Fruit fly (Drosophila melanogaster) whole organism, embryonic: ENCODE results near the gene Sfp87B.
A peak's percentile ranks its signal among the peaks of the same experiment; 100 is the strongest.

Experiments
- CG11695 ChIP-seq: fragments of 200-800 bp; sonication (Bioruptor generic); IDR thresholded peaks from 3 replicates; pipeline ENCODE4 v1.3.6; 2022; ENCODE audit warnings: missing biosample characterization, missing genetic modification characterization
- CG12219 ChIP-seq: fragments of 200-800 bp; sonication (Bioruptor generic); optimal IDR thresholded peaks from 3 replicates; lab custom pipeline; 2018; ENCODE audit warnings: missing biosample characterization, mild to moderate bottlenecking, missing genetic modification characterization
- CG13894 ChIP-seq: fragments of 200-800 bp; sonication (Bioruptor generic); optimal IDR thresholded peaks from 3 replicates; lab custom pipeline; 2018; ENCODE audit warnings: missing biosample characterization, mild to moderate bottlenecking, missing genetic modification characterization, moderate library complexity
- CG15479 ChIP-seq: fragments of 200-800 bp; sonication (Bioruptor generic); optimal IDR thresholded peaks from 3 replicates; lab custom pipeline; 2019; ENCODE audit warnings: missing biosample characterization, mild to moderate bottlenecking, missing genetic modification characterization, moderate library complexity
- CG30020 ChIP-seq: fragments of 200-800 bp; optimal IDR thresholded peaks from 2 replicates; lab custom pipeline; 2019; ENCODE audit warnings: missing biosample characterization, mild to moderate bottlenecking, missing genetic modification characterization, moderate library complexity
- CG3163 ChIP-seq: fragments of 200-800 bp; sonication (Bioruptor generic); optimal IDR thresholded peaks from 3 replicates; lab custom pipeline; 2016; ENCODE audit warnings: missing biosample characterization, missing genetic modification characterization
- CG3847 ChIP-seq: fragments of 200-800 bp; sonication (Bioruptor generic); IDR thresholded peaks from 2 replicates; pipeline ENCODE4 v1.3.6; 2022; ENCODE audit warnings: missing biosample characterization, missing genetic modification characterization
- CG7372 ChIP-seq: fragments of 200-800 bp; sonication (Bioruptor generic); IDR thresholded peaks from 2 replicates; pipeline ENCODE4 v1.3.6; 2022; ENCODE audit warnings: missing biosample characterization, missing genetic modification characterization
- CG9817 ChIP-seq: fragments of 200-800 bp; sonication (Bioruptor generic); optimal IDR thresholded peaks from 2 replicates; lab custom pipeline; 2018; ENCODE audit warnings: missing biosample characterization, mild to moderate bottlenecking, missing genetic modification characterization, moderate library complexity
- CG9932 ChIP-seq: fragments of 200-800 bp; sonication (Bioruptor generic); IDR thresholded peaks from 2 replicates; pipeline ENCODE4 v1.3.6; 2022; ENCODE audit warnings: missing biosample characterization, missing genetic modification characterization
- CHES-1-like ChIP-seq: fragments of 200-800 bp; sonication (Bioruptor generic); optimal IDR thresholded peaks from 2 replicates; lab custom pipeline; 2016; ENCODE audit warnings: missing biosample characterization, missing genetic modification characterization
- D ChIP-seq, 2 experiments: fragments of 200-800 bp in 1 of 2; fragments of >200 bp in 1 of 2; sonication (Bioruptor generic) in 1 of 2; optimal IDR thresholded peaks; 2 replicates in 1 of 2; 3 replicates in 1 of 2; lab custom pipeline; 2017; ENCODE audit warnings: mild to moderate bottlenecking in 1 of 2, missing biosample characterization in 1 of 2, missing genetic modification characterization in 1 of 2, missing genetic modification reagents in 1 of 2
- Dip3 ChIP-seq: fragments of 200-800 bp; sonication (Bioruptor generic); optimal IDR thresholded peaks from 3 replicates; lab custom pipeline; 2016; ENCODE audit warnings: missing biosample characterization, missing genetic modification characterization
- E2f2 ChIP-seq: fragments of 200-800 bp; sonication (Bioruptor generic); IDR thresholded peaks from 2 replicates; pipeline ENCODE4 v1.3.6; 2022; ENCODE audit warnings: missing biosample characterization, missing genetic modification characterization
- Ets65A ChIP-seq: fragments of 200-800 bp; sonication (Bioruptor generic); peaks from one replicate; lab custom pipeline; 2016; ENCODE audit warnings: missing biosample characterization, missing genetic modification characterization
- Kr ChIP-seq: fragments of 200-800 bp; sonication (Bioruptor generic); optimal IDR thresholded peaks from 2 replicates; lab custom pipeline; 2017; ENCODE audit warnings: missing biosample characterization, mild to moderate bottlenecking, missing genetic modification characterization
- Lpt ChIP-seq: fragments of >200 bp; optimal IDR thresholded peaks from 2 replicates; lab custom pipeline; 2018; ENCODE audit warnings: missing biosample characterization, missing genetic modification characterization
- MTF-1 ChIP-seq: fragments of 200-800 bp; sonication (Bioruptor generic); optimal IDR thresholded peaks from 2 replicates; lab custom pipeline; 2018; ENCODE audit warnings: missing biosample characterization, mild to moderate bottlenecking, missing genetic modification characterization, borderline replicate concordance
- Mrtf ChIP-seq: fragments of 200-800 bp; sonication (Bioruptor generic); IDR thresholded peaks from 3 replicates; pipeline ENCODE4 v1.3.6; 2022; ENCODE audit warnings: missing biosample characterization, missing genetic modification characterization
- PHDP ChIP-seq: fragments of 200-800 bp; sonication (Bioruptor generic); optimal IDR thresholded peaks from 3 replicates; lab custom pipeline; 2018; ENCODE audit warnings: missing biosample characterization, mild to moderate bottlenecking, missing genetic modification characterization, moderate library complexity
- Poxn ChIP-seq: fragments of 200-800 bp; sonication (Bioruptor generic); IDR thresholded peaks from 2 replicates; pipeline ENCODE4 v1.3.6; 2022; ENCODE audit warnings: missing biosample characterization, missing genetic modification characterization
- Sox102F ChIP-seq: fragments of 200-800 bp; sonication (Bioruptor generic); optimal IDR thresholded peaks from 2 replicates; lab custom pipeline; 2018; ENCODE audit warnings: missing biosample characterization, mild to moderate bottlenecking, missing genetic modification characterization, moderate library complexity
- Xrp1 ChIP-seq: fragments of 200-800 bp; sonication (Bioruptor generic); IDR thresholded peaks from 2 replicates; pipeline ENCODE4 v1.3.6; 2022; ENCODE audit warnings: missing biosample characterization, missing genetic modification characterization
- ab ChIP-seq: fragments of 200-800 bp; sonication (Bioruptor generic); optimal IDR thresholded peaks from 2 replicates; lab custom pipeline; 2016; ENCODE audit warnings: missing biosample characterization, missing genetic modification characterization
- ac ChIP-seq: fragments of 200-800 bp; sonication (Bioruptor generic); optimal IDR thresholded peaks from 3 replicates; lab custom pipeline; 2017; ENCODE audit warnings: missing biosample characterization, mild to moderate bottlenecking, missing genetic modification characterization
- ara ChIP-seq: fragments of 200-800 bp; sonication (Bioruptor generic); IDR thresholded peaks from 2 replicates; pipeline ENCODE4 v1.3.6; 2022; ENCODE audit warnings: missing biosample characterization, missing genetic modification characterization
- cad ChIP-seq: fragments of >200 bp; optimal IDR thresholded peaks from 2 replicates; lab custom pipeline; 2017; ENCODE audit warnings: missing biosample characterization, missing genetic modification characterization
- chm ChIP-seq: fragments of 200-800 bp; sonication (Bioruptor generic); IDR thresholded peaks from 2 replicates; pipeline ENCODE4 v1.3.6; 2022; ENCODE audit warnings: missing biosample characterization, missing genetic modification characterization
- corto ChIP-seq: fragments of 200-800 bp; sonication (Bioruptor generic); optimal IDR thresholded peaks from 2 replicates; lab custom pipeline; 2016; ENCODE audit warnings: missing biosample characterization, mild to moderate bottlenecking, missing genetic modification characterization, moderate library complexity
- dan ChIP-seq: fragments of 200-800 bp; sonication (Bioruptor generic); IDR thresholded peaks from 2 replicates; pipeline ENCODE4 v1.3.6; 2022; ENCODE audit warnings: missing biosample characterization, missing genetic modification characterization
- danr ChIP-seq: fragments of 200-800 bp; sonication (Bioruptor generic); IDR thresholded peaks from 2 replicates; pipeline ENCODE4 v1.3.6; 2022; ENCODE audit warnings: missing biosample characterization, missing genetic modification characterization
- gfzf ChIP-seq: fragments of 200-800 bp; sonication (Bioruptor generic); optimal IDR thresholded peaks from 2 replicates; lab custom pipeline; 2016; ENCODE audit warnings: missing biosample characterization, mild to moderate bottlenecking, missing genetic modification characterization, moderate library complexity
- grn ChIP-seq: fragments of 200-800 bp; sonication (Bioruptor generic); optimal IDR thresholded peaks from 3 replicates; lab custom pipeline; 2017; ENCODE audit warnings: missing biosample characterization, missing genetic modification characterization
- h ChIP-seq: fragments of >200 bp; optimal IDR thresholded peaks from 2 replicates; lab custom pipeline; 2017
- insv ChIP-seq, 2 experiments: fragments of 200-800 bp; sonication (Bioruptor generic); optimal IDR thresholded peaks; 3 replicates each; lab custom pipeline; 2016 to 2018; ENCODE audit warnings: missing biosample characterization in 2 of 2, missing genetic modification characterization in 2 of 2
- nau ChIP-seq: fragments of 200-800 bp; sonication (Bioruptor generic); optimal IDR thresholded peaks from 3 replicates; lab custom pipeline; 2017; ENCODE audit warnings: missing biosample characterization, mild to moderate bottlenecking, missing genetic modification characterization, missing genetic modification reagents
- nerfin-1 ChIP-seq: fragments of 200-800 bp; sonication (Bioruptor generic); optimal IDR thresholded peaks from 3 replicates; lab custom pipeline; 2019; ENCODE audit warnings: missing biosample characterization, mild to moderate bottlenecking, missing genetic modification characterization, moderate library complexity
- onecut ChIP-seq: fragments of 200-800 bp; sonication (Bioruptor generic); IDR thresholded peaks from 2 replicates; pipeline ENCODE4 v1.3.6; 2022; ENCODE audit warnings: missing biosample characterization, missing genetic modification characterization
- pros ChIP-seq: fragments of 200-800 bp; sonication (Bioruptor generic); optimal IDR thresholded peaks from 3 replicates; lab custom pipeline; 2019; ENCODE audit warnings: missing biosample characterization, mild to moderate bottlenecking, missing genetic modification characterization, moderate library complexity
- schlank ChIP-seq: fragments of 200-800 bp; sonication (Bioruptor generic); optimal IDR thresholded peaks from 2 replicates; lab custom pipeline; 2018; ENCODE audit warnings: missing biosample characterization, mild to moderate bottlenecking, missing genetic modification characterization
- sd ChIP-seq: fragments of 200-800 bp; sonication (Bioruptor generic); optimal IDR thresholded peaks from 3 replicates; lab custom pipeline; 2018; ENCODE audit warnings: missing biosample characterization, mild to moderate bottlenecking, missing genetic modification characterization, moderate library complexity
- sens ChIP-seq: fragments of 200-800 bp; sonication (Bioruptor generic); peaks from one replicate; lab custom pipeline; 2016; ENCODE audit warnings: missing biosample characterization, missing genetic modification characterization
- sob ChIP-seq: fragments of 200-800 bp; sonication (Bioruptor generic); IDR thresholded peaks from 2 replicates; pipeline ENCODE4 v1.3.6; 2022; ENCODE audit warnings: missing biosample characterization, missing genetic modification characterization
- stc ChIP-seq: fragments of 200-800 bp; sonication (Bioruptor generic); IDR thresholded peaks from 2 replicates; pipeline ENCODE4 v1.3.6; 2022; ENCODE audit warnings: missing biosample characterization, missing genetic modification characterization
- tgo ChIP-seq: fragments of 200-800 bp; sonication (Bioruptor generic); IDR thresholded peaks from 3 replicates; pipeline ENCODE4 v1.3.6; 2022; ENCODE audit warnings: missing biosample characterization, missing genetic modification characterization
- tll ChIP-seq, 2 experiments: fragments of 200-800 bp in 1 of 2; fragments of >200 bp in 1 of 2; sonication (Bioruptor generic) in 1 of 2; optimal IDR thresholded peaks; 2 replicates each; lab custom pipeline; 2017 to 2019; ENCODE audit warnings: missing biosample characterization in 2 of 2, missing genetic modification characterization in 2 of 2, mild to moderate bottlenecking in 1 of 2, moderate library complexity in 1 of 2
- tna ChIP-seq: fragments of 200-800 bp; sonication (Bioruptor generic); IDR thresholded peaks from 2 replicates; pipeline ENCODE4 v1.3.6; 2022; ENCODE audit warnings: missing biosample characterization, missing genetic modification characterization; ENCODE audit not compliant: partially characterized antibody
- tup ChIP-seq: fragments of 200-800 bp; sonication (Bioruptor generic); optimal IDR thresholded peaks from 2 replicates; lab custom pipeline; 2016; ENCODE audit warnings: missing biosample characterization, mild to moderate bottlenecking, missing genetic modification characterization, moderate library complexity
- twi ChIP-seq: fragments of 200-800 bp; optimal IDR thresholded peaks from 2 replicates; lab custom pipeline; 2019; ENCODE audit warnings: missing biosample characterization, mild to moderate bottlenecking, missing genetic modification characterization, moderate library complexity
- tx ChIP-seq: fragments of 200-800 bp; sonication (Bioruptor generic); optimal IDR thresholded peaks from 2 replicates; lab custom pipeline; 2016; ENCODE audit warnings: missing biosample characterization, missing genetic modification characterization
- unc-4 ChIP-seq: fragments of 200-800 bp; sonication (Bioruptor generic); IDR thresholded peaks from 2 replicates; pipeline ENCODE4 v1.3.6; 2022; ENCODE audit warnings: missing biosample characterization, missing genetic modification characterization; ENCODE audit not compliant: partially characterized antibody
- usp ChIP-seq: fragments of >200 bp; optimal IDR thresholded peaks from 2 replicates; lab custom pipeline; 2017; ENCODE audit warnings: missing biosample characterization, missing genetic modification characterization
- zen ChIP-seq: fragments of 200-800 bp; sonication (Bioruptor generic); optimal IDR thresholded peaks from 3 replicates; lab custom pipeline; 2018; ENCODE audit warnings: missing biosample characterization, mild to moderate bottlenecking, missing genetic modification characterization, moderate library complexity
- zfh2 ChIP-seq: fragments of 200-800 bp; sonication (Bioruptor generic); optimal IDR thresholded peaks from 2 replicates; lab custom pipeline; 2016; ENCODE audit warnings: missing biosample characterization, missing genetic modification characterization

Gene Sfp87B

DNA sequence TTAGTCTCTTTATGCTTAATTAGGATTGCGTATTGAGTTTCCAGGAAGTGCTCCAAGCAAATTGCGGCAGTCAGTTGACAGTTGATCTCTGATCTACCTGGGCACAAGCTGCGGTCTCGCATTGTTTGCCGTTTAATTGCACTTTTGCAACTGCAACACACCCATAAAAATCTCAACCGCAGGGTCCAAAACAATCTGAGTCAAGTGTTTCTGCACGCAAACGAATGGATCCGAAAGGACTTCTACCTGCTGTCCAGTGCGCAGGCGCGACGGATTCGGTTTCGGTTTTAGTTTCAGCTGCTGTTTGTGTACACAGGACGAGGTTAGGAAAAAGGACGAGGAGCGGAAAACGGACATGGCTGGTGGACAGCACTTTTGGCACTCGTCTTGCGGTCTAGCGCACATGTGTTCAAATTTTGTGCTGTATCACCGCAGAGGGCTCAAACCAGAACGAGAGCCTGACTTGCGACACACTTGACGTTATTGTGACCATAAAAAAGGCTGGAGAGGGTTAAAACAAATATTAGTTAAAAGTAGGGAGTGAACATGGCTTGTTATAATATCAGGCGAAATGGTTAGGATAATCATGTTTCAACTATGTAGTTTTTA lies 20.4 kb upstream of the Sfp87B start:
- TF ChIP-seq Kr (GFP tag; lab: Kevin White, UChicago) (peak; percentile 80), tll (GFP tag; optimal IDR thresholded peaks at IDR 0.05; lab: Kevin White, UChicago) (peak in 1 of 2 experiments; percentile 100), twi (tag; lab: Kevin White, UChicago) (peak; percentile 90), gfzf (no peak), E2f2 (no peak), Mrtf (GFP tag; lab: Robert Waterston, UW) (no peak), sd (no peak), ara (GFP tag; lab: Robert Waterston, UW) (0 out of 2 replicates have a peak, but pooled peaks have one; percentile 16), Sox102F (GFP tag; lab: Kevin White, UChicago) (no peak), usp (GFP tag; lab: Kevin White, UChicago) (no peak), sob (GFP tag; lab: Robert Waterston, UW) (no peak), h (lab: Kevin White, UChicago) (no peak), zfh2 (GFP tag; lab: Kevin White, UChicago) (no peak), tgo (no peak), CG12219 (GFP tag; lab: Kevin White, UChicago) (no peak), cad (GFP tag; lab: Kevin White, UChicago) (peak; percentile 80), CG3163 (no peak), zen (peak; percentile 62), D (optimal IDR thresholded peaks at IDR 0.05; lab: Kevin White, UChicago) (peak; percentile 92), D (GFP tag; optimal IDR thresholded peaks at IDR 0.05; lab: Kevin White, UChicago) (no peak), tx (GFP tag; lab: Kevin White, UChicago) (no peak), corto (no peak), chm (GFP tag; lab: Robert Waterston, UW) (no peak), Dip3 (GFP tag; lab: Kevin White, UChicago) (no peak), CHES-1-like (GFP tag; lab: Kevin White, UChicago) (no peak), MTF-1 (no peak), CG30020 (tag; lab: Kevin White, UChicago) (no peak), CG9817 (no peak), nerfin-1 (tag; lab: Kevin White, UChicago) (no peak), pros (no peak), ac (peak; percentile 59), danr (GFP tag; lab: Robert Waterston, UW) (no peak), CG9932 (GFP tag; lab: Robert Waterston, UW) (no peak), dan (GFP tag; lab: Robert Waterston, UW) (no peak), stc (no peak), CG7372 (GFP tag; lab: Robert Waterston, UW) (no peak), grn (no peak), CG3847 (no peak), CG15479 (GFP tag; lab: Kevin White, UChicago) (peak; percentile 90), insv (GFP tag; optimal IDR thresholded peaks at IDR 0.05; lab: Kevin White, UChicago) (peak in 1 of 2 experiments; percentile 77), nau (GFP tag; lab: Kevin White, UChicago) (no peak), Poxn (GFP tag; lab: Robert Waterston, UW) (no peak), Lpt (GFP tag; lab: Kevin White, UChicago) (no peak)

DNA sequence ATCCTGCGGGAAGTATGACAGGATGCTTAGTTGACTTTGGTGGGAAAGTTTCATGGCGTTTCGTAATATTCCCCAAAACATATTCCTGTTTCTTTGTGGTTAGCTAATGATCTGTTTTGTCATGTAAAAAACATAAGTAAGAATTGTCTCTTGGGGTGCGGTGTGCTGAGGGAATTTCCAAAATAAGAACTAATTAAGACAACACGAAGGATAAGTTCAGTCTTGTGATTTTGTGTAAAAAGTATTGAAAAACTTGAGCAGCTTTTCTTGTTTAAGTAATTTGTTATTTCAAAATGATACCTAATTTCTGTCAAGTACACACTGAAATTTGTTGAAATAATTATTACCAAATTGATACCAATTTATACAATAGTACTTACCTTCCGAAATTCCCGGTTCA lies 19.0 kb upstream of the Sfp87B start, which contains the start of gene CG3942:
Gene CG3942 (plus strand): TSS at position 301 of the 400 bp plus-strand sequence.
- no peak for TF ChIP-seq PHDP (tag; lab: Kevin White, UChicago)
- no peak for TF ChIP-seq CG11695 (GFP tag; lab: Robert Waterston, UW)
- no peak for TF ChIP-seq unc-4 (GFP tag; lab: Robert Waterston, UW)
- TF ChIP-seq CG3163, result no peak
- no peak for TF ChIP-seq CG13894 (tag; lab: Kevin White, UChicago)
- no peak for TF ChIP-seq schlank (tag; lab: Kevin White, UChicago)
- no peak for TF ChIP-seq ab (GFP tag; lab: Kevin White, UChicago)
- TF ChIP-seq sens, result no peak
- no peak for TF ChIP-seq Xrp1 (GFP tag; lab: Robert Waterston, UW)
- no peak for TF ChIP-seq tup (GFP tag; lab: Kevin White, UChicago)
- no peak for TF ChIP-seq Ets65A (GFP tag; lab: Kevin White, UChicago)
- no peak for TF ChIP-seq onecut
- no peak for TF ChIP-seq tna (GFP tag; lab: Robert Waterston, UW)
